Fruit fly (Drosophila melanogaster): ENCODE measurements around the gene CG33928.

CG33928 gene

dm6 chr2L:17429788-17430587 is 6.4 kb downstream of the CG33928 start:
- TF ChIP-seq usp (GFP tag; optimal IDR thresholded peaks at IDR 0.05) (no peak), EcR (GFP tag; optimal IDR thresholded peaks at IDR 0.05) (peak; percentile 60 to 70)

- TF ChIP-seq Dll (optimal IDR thresholded peaks at IDR 0.05) (no peak), psq (optimal IDR thresholded peaks at IDR 0.05) (no peak), usp (GFP tag; optimal IDR thresholded peaks at IDR 0.05) (no peak), CG8478 (optimal IDR thresholded peaks at IDR 0.05) (no peak), EcR (GFP tag; optimal IDR thresholded peaks at IDR 0.05) (no peak), pan (optimal IDR thresholded peaks at IDR 0.05) (no peak)
Measured at dm6 chr2L:17427929-17428456, 8.4 kb downstream of the CG33928 start.

dm6 chr2L:17427187-17427586 is 9.2 kb downstream of the CG33928 start:
- TF ChIP-seq EcR (GFP tag; optimal IDR thresholded peaks at IDR 0.05) (no peak), Dll (optimal IDR thresholded peaks at IDR 0.05) (no peak), psq (optimal IDR thresholded peaks at IDR 0.05) (no peak), CG8478 (optimal IDR thresholded peaks at IDR 0.05) (no peak), pan (optimal IDR thresholded peaks at IDR 0.05) (no peak), usp (GFP tag; optimal IDR thresholded peaks at IDR 0.05) (no peak)

- no peak for TF ChIP-seq pan (optimal IDR thresholded peaks at IDR 0.05)
- TF ChIP-seq CG8478 (optimal IDR thresholded peaks at IDR 0.05), result no peak
- TF ChIP-seq Dll (optimal IDR thresholded peaks at IDR 0.05), result no peak
- TF ChIP-seq usp (GFP tag; optimal IDR thresholded peaks at IDR 0.05), result no peak
- TF ChIP-seq EcR (GFP tag; optimal IDR thresholded peaks at IDR 0.05), result no peak
- TF ChIP-seq psq (optimal IDR thresholded peaks at IDR 0.05), result no peak
Measured at dm6 chr2L:17425412-17425811, 11.0 kb downstream of the CG33928 start.

dm6 chr2L:17425005-17425404 is 11.4 kb downstream of the CG33928 start:
- TF ChIP-seq EcR (GFP tag; optimal IDR thresholded peaks at IDR 0.05) (no peak), CG8478 (optimal IDR thresholded peaks at IDR 0.05) (no peak), Dll (optimal IDR thresholded peaks at IDR 0.05) (no peak), usp (GFP tag; optimal IDR thresholded peaks at IDR 0.05) (no peak), pan (optimal IDR thresholded peaks at IDR 0.05) (no peak), psq (optimal IDR thresholded peaks at IDR 0.05) (no peak)

dm6 chr2L:17422089-17422488 is 14.3 kb downstream of the CG33928 start:
- TF ChIP-seq usp (GFP tag; optimal IDR thresholded peaks at IDR 0.05) (no peak), EcR (GFP tag; optimal IDR thresholded peaks at IDR 0.05) (no peak), CG8478 (optimal IDR thresholded peaks at IDR 0.05) (no peak), psq (optimal IDR thresholded peaks at IDR 0.05) (no peak), pan (optimal IDR thresholded peaks at IDR 0.05) (no peak)

dm6 chr2L:17421366-17421765 is 15.0 kb downstream of the CG33928 start:
- no peak for TF ChIP-seq usp (GFP tag; optimal IDR thresholded peaks at IDR 0.05)
- TF ChIP-seq psq (optimal IDR thresholded peaks at IDR 0.05), result no peak
- no peak for TF ChIP-seq CG8478 (optimal IDR thresholded peaks at IDR 0.05)

DNA sequence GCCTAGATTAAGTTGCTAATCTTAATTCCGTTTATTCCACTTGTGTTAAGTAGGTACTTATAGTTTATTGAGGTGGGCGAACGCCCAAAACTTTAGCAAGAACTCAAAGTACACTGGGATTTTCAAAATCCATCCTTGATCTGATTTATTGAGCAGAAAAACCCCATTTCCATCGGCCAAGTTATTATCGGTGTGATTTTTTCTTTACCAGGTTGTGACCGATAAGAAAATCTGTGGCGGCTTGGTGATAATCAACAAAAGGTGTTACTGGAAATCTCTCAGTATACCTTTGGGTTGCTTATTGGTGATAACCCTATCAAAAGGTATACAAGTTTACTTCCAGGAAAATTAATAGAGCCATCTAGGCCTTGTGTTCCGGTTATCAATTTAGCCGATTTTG is 16.0 kb downstream of the CG33928 start:
- TF ChIP-seq psq (optimal IDR thresholded peaks at IDR 0.05) (no peak), CG8478 (optimal IDR thresholded peaks at IDR 0.05) (no peak), EcR (GFP tag; optimal IDR thresholded peaks at IDR 0.05) (no peak), Dll (optimal IDR thresholded peaks at IDR 0.05) (no peak), pan (optimal IDR thresholded peaks at IDR 0.05) (no peak), usp (GFP tag; optimal IDR thresholded peaks at IDR 0.05) (no peak)

- TF ChIP-seq EcR (GFP tag; optimal IDR thresholded peaks at IDR 0.05), result no peak
- no peak for TF ChIP-seq Dll (optimal IDR thresholded peaks at IDR 0.05)
- no peak for TF ChIP-seq psq (optimal IDR thresholded peaks at IDR 0.05)
- no peak for TF ChIP-seq pan (optimal IDR thresholded peaks at IDR 0.05)
- no peak for TF ChIP-seq usp (GFP tag; optimal IDR thresholded peaks at IDR 0.05)
- no peak for TF ChIP-seq CG8478 (optimal IDR thresholded peaks at IDR 0.05)
Measured at dm6 chr2L:17412533-17412932, 23.9 kb downstream of the CG33928 start, which contains the start of gene Rsph9. Rsph9 (minus strand) TSS chr2L:17412633.

DNA sequence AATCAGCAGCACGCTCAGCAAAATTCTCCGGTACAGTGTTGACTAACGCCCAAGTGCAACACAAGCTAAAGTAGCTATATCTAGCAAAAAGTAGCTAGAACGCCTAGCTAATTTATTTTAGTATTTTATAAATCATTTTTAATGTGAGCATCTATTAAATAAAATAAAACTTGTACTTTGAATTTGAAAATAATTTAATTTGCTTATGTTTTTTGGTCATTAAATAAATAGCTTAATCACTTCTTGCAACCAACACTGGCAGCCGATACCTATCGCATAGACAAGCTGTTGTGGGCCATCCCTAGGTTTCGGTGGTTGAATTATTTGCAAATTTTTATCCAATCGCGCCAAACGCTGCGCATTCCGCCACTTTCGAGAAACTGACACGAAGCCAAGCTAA is 26.0 kb downstream of the CG33928 start, which contains the start of the genes Polr2J and CG15141:
Polr2J (minus strand) TSS at position 49 of the 400 bp plus-strand sequence.
CG15141 (plus strand) TSS at position 284 of the 400 bp plus-strand sequence.
- TF ChIP-seq Dll (optimal IDR thresholded peaks at IDR 0.05) (no peak), usp (GFP tag; optimal IDR thresholded peaks at IDR 0.05) (no peak), EcR (GFP tag; optimal IDR thresholded peaks at IDR 0.05) (no peak)

DNA sequence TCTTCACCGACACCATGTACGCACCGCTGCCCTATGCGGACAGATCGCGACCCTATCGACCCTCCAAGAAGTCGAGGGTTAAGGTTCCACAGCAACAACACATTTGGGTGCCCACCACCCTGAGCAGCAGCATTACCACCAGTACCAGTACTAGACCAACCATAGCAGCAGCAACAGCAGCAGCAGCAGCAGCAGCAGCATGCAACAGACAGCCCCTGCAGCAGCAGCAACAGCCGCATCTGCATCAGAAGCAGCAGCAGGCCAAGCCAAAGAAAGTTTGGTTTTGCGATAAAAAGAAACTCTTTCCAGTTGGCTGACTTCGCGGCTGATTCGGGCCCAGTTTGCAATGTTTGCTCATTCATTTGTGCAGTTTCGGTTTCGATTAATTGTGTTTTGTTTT is 33.9 kb downstream of the CG33928 start:
- TF ChIP-seq psq (optimal IDR thresholded peaks at IDR 0.05), result no peak
- TF ChIP-seq usp (GFP tag; optimal IDR thresholded peaks at IDR 0.05), result no peak
- TF ChIP-seq pan (optimal IDR thresholded peaks at IDR 0.05), result no peak
- no peak for TF ChIP-seq EcR (GFP tag; optimal IDR thresholded peaks at IDR 0.05)
- TF ChIP-seq Dll (optimal IDR thresholded peaks at IDR 0.05), result no peak
- TF ChIP-seq CG8478 (optimal IDR thresholded peaks at IDR 0.05), result no peak

dm6 chr2L:17397372-17397771 is 39.0 kb downstream of the CG33928 start:
- TF ChIP-seq CG8478 (optimal IDR thresholded peaks at IDR 0.05) (no peak), usp (GFP tag; optimal IDR thresholded peaks at IDR 0.05) (no peak), EcR (GFP tag; optimal IDR thresholded peaks at IDR 0.05) (no peak), pan (optimal IDR thresholded peaks at IDR 0.05) (no peak), psq (optimal IDR thresholded peaks at IDR 0.05) (no peak), Dll (optimal IDR thresholded peaks at IDR 0.05) (no peak)

DNA sequence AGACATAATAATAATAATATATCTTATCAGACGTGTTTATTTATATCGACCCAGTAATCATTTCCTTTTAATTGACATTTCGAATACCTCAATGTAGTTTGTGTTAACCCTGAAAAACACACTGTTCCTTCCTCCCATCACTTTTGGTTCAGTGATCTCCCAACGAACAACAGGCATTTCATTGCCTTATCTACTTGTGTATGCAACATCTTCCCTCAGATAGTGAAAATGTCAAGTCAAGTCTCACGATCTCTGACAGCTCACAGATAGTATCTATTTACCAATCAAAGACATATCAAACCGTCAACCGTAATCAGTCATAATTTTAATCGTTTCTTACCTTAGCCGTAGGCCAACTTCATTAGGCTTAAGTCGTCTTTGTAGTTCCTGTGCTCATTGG is 41.5 kb downstream of the CG33928 start:
- TF ChIP-seq CG8478 (optimal IDR thresholded peaks at IDR 0.05) (no peak), EcR (GFP tag; optimal IDR thresholded peaks at IDR 0.05) (no peak), psq (optimal IDR thresholded peaks at IDR 0.05) (no peak), Dll (optimal IDR thresholded peaks at IDR 0.05) (no peak), usp (GFP tag; optimal IDR thresholded peaks at IDR 0.05) (no peak), pan (optimal IDR thresholded peaks at IDR 0.05) (no peak)
